Worm (Caenorhabditis elegans) whole organism, early embryonic: ENCODE measurements around the gene T07D3.9.

Experiments used
- B0310.2 ChIP-seq: sonication (generic microtip); optimal IDR thresholded peaks from 2 replicates; lab custom pipeline; 2016; ENCODE audit warnings: mild to moderate bottlenecking, missing genetic modification characterization, missing compliant biosample characterization
- aly-1 ChIP-seq: sonication (generic microtip); optimal IDR thresholded peaks from 2 replicates; lab custom pipeline; 2016; ENCODE audit warnings: missing genetic modification characterization, missing compliant biosample characterization
- ama-1 ChIP-seq: fragments of 150-350 bp; optimal IDR thresholded peaks from 2 replicates; lab custom pipeline; 2014
- ceh-13 ChIP-seq: fragments of 200-800 bp; sonication (Bioruptor generic); optimal IDR thresholded peaks from 2 replicates; lab custom pipeline; 2018; ENCODE audit warnings: mild to moderate bottlenecking, missing genetic modification characterization, missing compliant biosample characterization
- ets-7 ChIP-seq: sonication (generic microtip); optimal IDR thresholded peaks from 2 replicates; lab custom pipeline; 2016; ENCODE audit warnings: missing genotype, missing genetic modification characterization, missing compliant biosample characterization
- flt-1 ChIP-seq: fragments of 200-800 bp; sonication (Bioruptor generic); IDR thresholded peaks from 2 replicates; pipeline ENCODE4 v1.3.6; 2022; ENCODE audit warnings: missing genetic modification characterization, missing compliant biosample characterization
- hmbx-1 ChIP-seq: sonication (generic microtip); optimal IDR thresholded peaks from 2 replicates; lab custom pipeline; 2016; ENCODE audit warnings: mild to moderate bottlenecking, missing genetic modification characterization, missing compliant biosample characterization
- hmg-4 ChIP-seq: fragments of 200-800 bp; sonication (Bioruptor generic); optimal IDR thresholded peaks from 2 replicates; lab custom pipeline; 2018; ENCODE audit warnings: mild to moderate bottlenecking, missing genetic modification characterization, missing compliant biosample characterization
- hnd-1 ChIP-seq: sonication (generic microtip); optimal IDR thresholded peaks from 2 replicates; lab custom pipeline; 2016; ENCODE audit warnings: missing genetic modification characterization, missing compliant biosample characterization
- scrt-1 ChIP-seq: fragments of 200-800 bp; sonication (Bioruptor generic); IDR thresholded peaks from 2 replicates; pipeline ENCODE4 v1.3.6; 2022; ENCODE audit warnings: missing genetic modification characterization, missing compliant biosample characterization
- sea-1 ChIP-seq: fragments of 200-800 bp; sonication (Bioruptor generic); conservative IDR thresholded peaks from 2 replicates; pipeline ENCODE4 v1.3.6; 2022; ENCODE audit warnings: missing genetic modification characterization, missing compliant biosample characterization
- tbx-37 ChIP-seq: fragments of 200-800 bp; sonication (Bioruptor generic); conservative IDR thresholded peaks from 2 replicates; pipeline ENCODE4 v1.3.6; 2022; ENCODE audit warnings: missing genetic modification reagents, missing genetic modification characterization, missing compliant biosample characterization

- TF ChIP-seq hmbx-1: no peak
- TF ChIP-seq aly-1: no peak
- no peak for TF ChIP-seq ama-1 (lab: Kevin White, UChicago)
- no peak for TF ChIP-seq tbx-37
- TF ChIP-seq hmg-4: no peak
- no peak for TF ChIP-seq B0310.2 (tag; lab: Kevin White, UChicago)
- TF ChIP-seq ceh-13 (GFP tag; lab: Kevin White, UChicago): no peak
- TF ChIP-seq sea-1 (GFP tag; lab: Robert Waterston, UW): 0 out of 2 replicates have a peak, but pooled peaks have one; percentile 22
- no peak for TF ChIP-seq ets-7 (tag; lab: Kevin White, UChicago)
- no peak for TF ChIP-seq scrt-1 (GFP tag; lab: Robert Waterston, UW)
- no peak for TF ChIP-seq hnd-1 (tag; lab: Kevin White, UChicago)
- TF ChIP-seq flt-1: no peak
These were observed 36.6 kb upstream of the T07D3.9 start for ce11 chrII:937265-937664.
